Worm (Caenorhabditis elegans) whole organism, late embryonic: ENCODE measurements around the gene F31F6.3.

Source experiments
- C08G9.2 ChIP-seq: sonication (generic microtip); optimal IDR thresholded peaks from 2 replicates; lab custom pipeline; 2016; ENCODE audit warnings: mild to moderate bottlenecking, missing genetic modification characterization, moderate library complexity, missing compliant biosample characterization
- F13H6.1 ChIP-seq: sonication (generic microtip); optimal IDR thresholded peaks from 2 replicates; lab custom pipeline; 2016; ENCODE audit warnings: missing genetic modification characterization, missing compliant biosample characterization
- K02D7.2 ChIP-seq: sonication (generic microtip); optimal IDR thresholded peaks from 2 replicates; lab custom pipeline; 2017; ENCODE audit warnings: mild to moderate bottlenecking, missing genetic modification characterization, missing compliant biosample characterization
- K09A11.1 ChIP-seq: sonication (generic microtip); optimal IDR thresholded peaks from 2 replicates; lab custom pipeline; 2017; ENCODE audit warnings: antibody characterized with exemption, mild to moderate bottlenecking, missing genetic modification characterization, missing compliant biosample characterization; ENCODE audit not compliant: insufficient read depth
- T23F11.4 ChIP-seq: fragments of 200-800 bp; sonication (Bioruptor generic); optimal IDR thresholded peaks from 2 replicates; lab custom pipeline; 2018; ENCODE audit warnings: mild to moderate bottlenecking, missing genetic modification characterization, missing compliant biosample characterization
- ama-1 ChIP-seq: fragments of 150-350 bp; optimal IDR thresholded peaks from 2 replicates; lab custom pipeline; 2014
- ceh-24 ChIP-seq: sonication (generic microtip); optimal IDR thresholded peaks from 2 replicates; lab custom pipeline; 2016; ENCODE audit warnings: mild to moderate bottlenecking, missing genetic modification characterization, missing compliant biosample characterization
- ceh-30 ChIP-seq: fragments of 150-350 bp; optimal IDR thresholded peaks from 2 replicates; lab custom pipeline; 2014; ENCODE audit warnings: missing biosample characterization, missing genetic modification characterization
- ceh-34 ChIP-seq: sonication (generic microtip); optimal IDR thresholded peaks from 2 replicates; lab custom pipeline; 2016; ENCODE audit warnings: mild to moderate bottlenecking, missing genetic modification characterization, missing compliant biosample characterization
- ceh-45 ChIP-seq: fragments of 200-800 bp; sonication (Bioruptor generic); IDR thresholded peaks from 2 replicates; pipeline ENCODE4 v1.3.6; 2022; ENCODE audit warnings: missing genetic modification reagents, missing genetic modification characterization, missing compliant biosample characterization
- ceh-48 ChIP-seq: sonication (generic microtip); optimal IDR thresholded peaks from 2 replicates; lab custom pipeline; 2016; ENCODE audit warnings: missing genetic modification characterization, inconsistent platforms, missing compliant biosample characterization
- elt-2 ChIP-seq: sonication (generic microtip); optimal IDR thresholded peaks from 2 replicates; lab custom pipeline; 2016; ENCODE audit warnings: missing genetic modification reagents, missing genetic modification characterization, missing compliant biosample characterization
- fkh-10 ChIP-seq: fragments of 150-350 bp; optimal IDR thresholded peaks from 2 replicates; lab custom pipeline; 2014; ENCODE audit warnings: missing biosample characterization, missing genetic modification reagents, missing genetic modification characterization
- hlh-15 ChIP-seq: sonication (generic microtip); optimal IDR thresholded peaks from 2 replicates; lab custom pipeline; 2016; ENCODE audit warnings: missing genetic modification characterization, missing compliant biosample characterization
- hlh-30 ChIP-seq: sonication (generic microtip); optimal IDR thresholded peaks from 2 replicates; lab custom pipeline; 2017; ENCODE audit warnings: antibody characterized with exemption, missing genetic modification characterization, missing compliant biosample characterization; ENCODE audit not compliant: insufficient read depth
- hlh-6 ChIP-seq: sonication (generic microtip); optimal IDR thresholded peaks from 2 replicates; lab custom pipeline; 2016; ENCODE audit warnings: missing genotype, missing genetic modification characterization, missing compliant biosample characterization
- hlh-8 ChIP-seq: sonication (generic microtip); optimal IDR thresholded peaks from 2 replicates; lab custom pipeline; 2016; ENCODE audit warnings: missing genotype, missing genetic modification characterization, missing compliant biosample characterization
- lin-11 ChIP-seq: fragments of 200-800 bp; sonication (Bioruptor generic); optimal IDR thresholded peaks from 2 replicates; lab custom pipeline; 2018; ENCODE audit warnings: mild to moderate bottlenecking, missing genetic modification characterization, missing compliant biosample characterization
- madf-2 ChIP-seq: sonication (generic microtip); optimal IDR thresholded peaks from 2 replicates; lab custom pipeline; 2017; ENCODE audit warnings: missing genetic modification characterization, missing compliant biosample characterization
- nfya-1 ChIP-seq: sonication (generic microtip); optimal IDR thresholded peaks from 2 replicates; lab custom pipeline; 2017; ENCODE audit warnings: missing genetic modification characterization, mild to moderate bottlenecking, missing compliant biosample characterization, antibody characterized with exemption, moderate library complexity
- npax-4 ChIP-seq: sonication (generic microtip); optimal IDR thresholded peaks from 2 replicates; lab custom pipeline; 2016; ENCODE audit warnings: missing genetic modification characterization, missing compliant biosample characterization
- odd-2 ChIP-seq: sonication (generic microtip); optimal IDR thresholded peaks from 2 replicates; lab custom pipeline; 2017; ENCODE audit warnings: antibody characterized with exemption, mild to moderate bottlenecking, missing genetic modification characterization, missing compliant biosample characterization
- pag-3 ChIP-seq: sonication (generic microtip); optimal IDR thresholded peaks from 2 replicates; lab custom pipeline; 2016; ENCODE audit warnings: missing compliant biosample characterization, missing genetic modification characterization, borderline replicate concordance
- pha-2 ChIP-seq: sonication (generic microtip); optimal IDR thresholded peaks from 2 replicates; lab custom pipeline; 2017; ENCODE audit warnings: mild to moderate bottlenecking, missing genetic modification characterization, missing compliant biosample characterization
- ref-2 ChIP-seq: sonication (generic microtip); optimal IDR thresholded peaks from 2 replicates; lab custom pipeline; 2016; ENCODE audit warnings: missing genetic modification characterization, missing compliant biosample characterization
- sdc-2 ChIP-seq: sonication (generic microtip); optimal IDR thresholded peaks from 2 replicates; lab custom pipeline; 2016; ENCODE audit warnings: missing genotype, missing genetic modification characterization, missing compliant biosample characterization
- sox-4 ChIP-seq: sonication (generic microtip); optimal IDR thresholded peaks from 2 replicates; lab custom pipeline; 2017; ENCODE audit warnings: mild to moderate bottlenecking, missing genetic modification characterization, inconsistent platforms, missing compliant biosample characterization
- tbx-2 ChIP-seq: sonication (generic microtip); optimal IDR thresholded peaks from 2 replicates; lab custom pipeline; 2016; ENCODE audit warnings: missing genetic modification characterization, missing compliant biosample characterization
- ttx-3 ChIP-seq: sonication (generic microtip); optimal IDR thresholded peaks from 2 replicates; lab custom pipeline; 2016; ENCODE audit warnings: missing genetic modification reagents, missing genetic modification characterization, missing compliant biosample characterization
- unc-42 ChIP-seq: sonication (generic microtip); optimal IDR thresholded peaks from 2 replicates; lab custom pipeline; 2016; ENCODE audit warnings: missing genotype, missing genetic modification characterization, missing compliant biosample characterization
- unc-86 ChIP-seq: sonication (generic microtip); optimal IDR thresholded peaks from 2 replicates; lab custom pipeline; 2016; ENCODE audit warnings: missing genetic modification characterization, missing compliant biosample characterization
- ztf-16 ChIP-seq: sonication (generic microtip); optimal IDR thresholded peaks from 2 replicates; lab custom pipeline; 2017; ENCODE audit warnings: missing genetic modification characterization, missing compliant biosample characterization

F31F6.3 gene

ce11 chrX:14872817-14873469, at the start of gene F31F6.3:
F31F6.3 (minus strand) TSS chrX:14872867.
- TF ChIP-seq T23F11.4 (GFP tag; lab: Kevin White, UChicago) (no peak), C08G9.2 (tag; lab: Kevin White, UChicago) (no peak), fkh-10 (GFP tag; lab: Kevin White, UChicago) (no peak), unc-42 (no peak), K02D7.2 (no peak), madf-2 (tag; lab: Kevin White, UChicago) (no peak), unc-86 (no peak), hlh-6 (tag; lab: Kevin White, UChicago) (no peak), ceh-30 (tag; lab: Kevin White, UChicago) (no peak), hlh-30 (tag; lab: Kevin White, UChicago) (no peak), odd-2 (tag; lab: Kevin White, UChicago) (no peak), elt-2 (tag; lab: Kevin White, UChicago) (no peak), K09A11.1 (tag; lab: Kevin White, UChicago) (no peak), ama-1 (no peak), tbx-2 (tag; lab: Kevin White, UChicago) (no peak)
- TF ChIP-seq, all 69 proteins: peak for 0

- TF ChIP-seq odd-2 (tag; lab: Kevin White, UChicago) (no peak), ama-1 (no peak), unc-42 (peak; percentile 15), hlh-15 (no peak), F13H6.1 (tag; lab: Kevin White, UChicago) (no peak)
Measured at ce11 chrX:14920880-14921279, 48.2 kb upstream of the F31F6.3 start.

- no peak for TF ChIP-seq ceh-48 (tag; lab: Kevin White, UChicago)
- TF ChIP-seq npax-4 (tag; lab: Kevin White, UChicago): no peak
Measured at ce11 chrX:14918538-14918937, 45.9 kb upstream of the F31F6.3 start, which contains the start of gene npr-40. npr-40 (plus strand) TSS chrX:14918838.

- TF ChIP-seq tbx-2 (tag; lab: Kevin White, UChicago) (no peak), unc-42 (peak; percentile 18)
Measured at ce11 chrX:14916767-14917166, 44.1 kb upstream of the F31F6.3 start.

DNA sequence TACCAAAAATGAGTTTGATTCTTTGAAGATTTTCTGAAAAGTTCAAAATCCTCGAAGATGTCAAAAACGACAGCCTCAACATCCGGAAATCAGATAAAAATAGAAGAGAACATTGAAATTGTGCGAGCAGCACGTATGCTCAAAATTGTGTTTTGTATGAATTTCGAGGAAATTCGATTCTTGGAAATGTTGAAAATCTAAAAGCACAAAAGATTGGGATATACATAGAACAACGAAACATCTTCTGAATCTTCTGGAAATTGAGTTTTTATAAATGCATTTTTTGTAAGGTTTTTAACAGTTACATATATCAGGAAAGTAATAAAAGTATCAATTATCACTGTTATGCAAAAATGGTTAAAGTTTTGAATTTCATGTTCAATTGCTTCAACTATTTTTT, 38.0 kb upstream of the F31F6.3 start:
- TF ChIP-seq ceh-34 (tag; lab: Kevin White, UChicago): no peak
- no peak for TF ChIP-seq ceh-45 (GFP tag; lab: Robert Waterston, UW)
- no peak for TF ChIP-seq npax-4 (tag; lab: Kevin White, UChicago)
- TF ChIP-seq pha-2 (tag; lab: Kevin White, UChicago): no peak
- no peak for TF ChIP-seq C08G9.2 (tag; lab: Kevin White, UChicago)
- TF ChIP-seq hlh-6 (tag; lab: Kevin White, UChicago): no peak
- TF ChIP-seq ttx-3 (tag; lab: Kevin White, UChicago): no peak
- no peak for TF ChIP-seq sox-4 (tag; lab: Kevin White, UChicago)
- no peak for TF ChIP-seq ceh-24 (tag; lab: Kevin White, UChicago)
- no peak for TF ChIP-seq ztf-16 (tag; lab: Kevin White, UChicago)
- no peak for TF ChIP-seq sdc-2
- TF ChIP-seq nfya-1 (tag; lab: Kevin White, UChicago): no peak
- no peak for TF ChIP-seq pag-3 (tag; lab: Kevin White, UChicago)
- TF ChIP-seq lin-11 (tag; lab: Kevin White, UChicago): no peak
- TF ChIP-seq ama-1: no peak
- no peak for TF ChIP-seq hlh-8 (tag; lab: Kevin White, UChicago)
- no peak for TF ChIP-seq ref-2 (tag; lab: Kevin White, UChicago)
- TF ChIP-seq ceh-48 (tag; lab: Kevin White, UChicago): no peak
- TF ChIP-seq, all 69 proteins: peak for 0
